Worm (Caenorhabditis elegans) whole organism, young adult: Measurements from ENCODE around the gene F15B9.6.
A peak's percentile ranks its signal among the peaks of the same experiment; 100 is the strongest.

Experiments used
- B0019.2 ChIP-seq: fragments of 200-800 bp; sonication (Bioruptor generic); conservative IDR thresholded peaks from 2 replicates; pipeline ENCODE4 v1.3.6; 2022; ENCODE audit warnings: missing genetic modification reagents, missing genetic modification characterization, missing compliant biosample characterization
- C17E4.6 ChIP-seq: fragments of 200-800 bp; sonication (Bioruptor generic); IDR thresholded peaks from 2 replicates; pipeline ENCODE4 v1.3.6; 2022; ENCODE audit warnings: missing genetic modification reagents, missing genetic modification characterization, missing compliant biosample characterization
- F22D6.2 ChIP-seq: sonication (generic microtip); optimal IDR thresholded peaks from 2 replicates; lab custom pipeline; 2016; ENCODE audit warnings: mild to moderate bottlenecking, missing genetic modification characterization, missing compliant biosample characterization
- F39B2.1 ChIP-seq: fragments of 200-800 bp; sonication (Bioruptor generic); IDR thresholded peaks from 2 replicates; pipeline ENCODE4 v1.3.6; 2022; ENCODE audit warnings: missing genetic modification reagents, missing genetic modification characterization, missing compliant biosample characterization
- F57A8.1 ChIP-seq: fragments of 200-800 bp; sonication (Bioruptor generic); optimal IDR thresholded peaks from 2 replicates; lab custom pipeline; 2018; ENCODE audit warnings: mild to moderate bottlenecking, missing genetic modification characterization, moderate library complexity, missing compliant biosample characterization
- K11D2.4 ChIP-seq: fragments of 200-800 bp; sonication (Bioruptor generic); IDR thresholded peaks from 2 replicates; pipeline ENCODE4 v1.3.6; 2022; ENCODE audit warnings: missing genetic modification reagents, missing genetic modification characterization, missing compliant biosample characterization
- K12H6.12 ChIP-seq: fragments of 200-800 bp; sonication (Bioruptor generic); optimal IDR thresholded peaks from 2 replicates; lab custom pipeline; 2018; ENCODE audit warnings: mild to moderate bottlenecking, missing genetic modification characterization, missing compliant biosample characterization
- T07F8.4 ChIP-seq: sonication (generic microtip); optimal IDR thresholded peaks from 2 replicates; lab custom pipeline; 2016; ENCODE audit warnings: mild to moderate bottlenecking, missing genetic modification characterization, moderate library complexity, missing compliant biosample characterization
- Y53G8AR.9 ChIP-seq: fragments of 200-800 bp; sonication (Bioruptor generic); conservative IDR thresholded peaks from 2 replicates; pipeline ENCODE4 v1.3.6; 2022; ENCODE audit warnings: missing genetic modification reagents, missing genetic modification characterization, missing compliant biosample characterization
- Y67H2A.10 ChIP-seq: fragments of 200-800 bp; sonication (Bioruptor generic); conservative IDR thresholded peaks from 2 replicates; pipeline ENCODE4 v1.3.6; 2022; ENCODE audit warnings: missing genetic modification reagents, missing genetic modification characterization, missing compliant biosample characterization
- Y95B8A.8 ChIP-seq: fragments of 200-800 bp; sonication (Bioruptor generic); IDR thresholded peaks from 2 replicates; pipeline ENCODE4 v1.3.6; 2022; ENCODE audit warnings: missing genetic modification reagents, missing genetic modification characterization, missing compliant biosample characterization
- ZK185.1 ChIP-seq: sonication (generic microtip); optimal IDR thresholded peaks from 2 replicates; lab custom pipeline; 2016; ENCODE audit warnings: mild to moderate bottlenecking, missing genetic modification characterization, missing compliant biosample characterization; ENCODE audit not compliant: poor library complexity, severe bottlenecking
- aptf-2 ChIP-seq: fragments of 200-800 bp; sonication (Bioruptor generic); conservative IDR thresholded peaks from 2 replicates; pipeline ENCODE4 v1.3.6; 2022; ENCODE audit warnings: missing genetic modification reagents, missing genetic modification characterization, missing compliant biosample characterization
- atf-7 ChIP-seq: sonication (generic microtip); optimal IDR thresholded peaks from 2 replicates; lab custom pipeline; 2017; ENCODE audit warnings: mild to moderate bottlenecking, missing genetic modification characterization, missing compliant biosample characterization
- cebp-1 ChIP-seq, 2 experiments: fragments of 200-800 bp in 1 of 2; sonication (Bioruptor generic) in 1 of 2; sonication (generic microtip) in 1 of 2; IDR thresholded peaks in 1 of 2; optimal IDR thresholded peaks in 1 of 2; 2 replicates each; pipeline versions ENCODE4 v1.3.6 to Lab custom; 2017 to 2022; ENCODE audit warnings: missing compliant biosample characterization in 2 of 2, missing genetic modification characterization in 2 of 2, mild to moderate bottlenecking in 1 of 2, missing genetic modification reagents in 1 of 2, moderate library complexity in 1 of 2
- ceh-100 ChIP-seq: fragments of 200-800 bp; sonication (Bioruptor generic); IDR thresholded peaks from 2 replicates; pipeline ENCODE4 v1.3.6; 2022; ENCODE audit warnings: missing genetic modification reagents, missing genetic modification characterization, missing compliant biosample characterization
- ceh-27 ChIP-seq: fragments of 200-800 bp; sonication (Bioruptor generic); optimal IDR thresholded peaks from 2 replicates; lab custom pipeline; 2018; ENCODE audit warnings: mild to moderate bottlenecking, missing genetic modification characterization, moderate library complexity, missing compliant biosample characterization
- dox-1 ChIP-seq: fragments of 200-800 bp; sonication (Bioruptor generic); IDR thresholded peaks from 2 replicates; pipeline ENCODE4 v1.3.6; 2022; ENCODE audit warnings: missing genetic modification reagents, missing genetic modification characterization, missing compliant biosample characterization
- egl-18 ChIP-seq: fragments of 200-800 bp; sonication (Bioruptor generic); IDR thresholded peaks from 2 replicates; pipeline ENCODE4 v1.3.6; 2022; ENCODE audit warnings: missing genetic modification reagents, missing genetic modification characterization, missing compliant biosample characterization
- ekl-4 ChIP-seq: fragments of 200-800 bp; sonication (Bioruptor generic); IDR thresholded peaks from 2 replicates; pipeline ENCODE4 v1.3.6; 2022; ENCODE audit warnings: missing genetic modification reagents, missing genetic modification characterization, missing compliant biosample characterization
- hmg-1.2 ChIP-seq: fragments of 200-800 bp; sonication (Bioruptor generic); IDR thresholded peaks from 2 replicates; pipeline ENCODE4 v1.3.6; 2022; ENCODE audit warnings: missing genetic modification reagents, missing genetic modification characterization, missing compliant biosample characterization
- hmg-20 ChIP-seq: fragments of 200-800 bp; sonication (Bioruptor generic); IDR thresholded peaks from 2 replicates; pipeline ENCODE4 v1.3.6; 2022; ENCODE audit warnings: missing genetic modification reagents, missing genetic modification characterization, missing compliant biosample characterization
- lag-1 ChIP-seq: fragments of 200-800 bp; sonication (Bioruptor generic); IDR thresholded peaks from 2 replicates; pipeline ENCODE4 v1.3.6; 2022; ENCODE audit warnings: missing genetic modification reagents, missing genetic modification characterization, missing compliant biosample characterization
- let-607 ChIP-seq, 2 experiments: fragments of 200-800 bp in 1 of 2; sonication (Bioruptor generic) in 1 of 2; sonication (generic microtip) in 1 of 2; optimal IDR thresholded peaks; 2 replicates each; lab custom pipeline; 2016 to 2018; ENCODE audit warnings: mild to moderate bottlenecking in 2 of 2, missing compliant biosample characterization in 2 of 2, missing genetic modification characterization in 2 of 2, moderate library complexity in 2 of 2, missing genotype in 1 of 2
- lsl-1 ChIP-seq: fragments of 200-800 bp; sonication (Bioruptor generic); optimal IDR thresholded peaks from 2 replicates; lab custom pipeline; 2018; ENCODE audit warnings: mild to moderate bottlenecking, missing genetic modification characterization, moderate library complexity, missing compliant biosample characterization
- madf-6 ChIP-seq: fragments of 200-800 bp; sonication (Bioruptor generic); IDR thresholded peaks from 2 replicates; pipeline ENCODE4 v1.3.6; 2022; ENCODE audit warnings: missing genetic modification reagents, missing genetic modification characterization, missing compliant biosample characterization
- mcd-1 ChIP-seq: fragments of 200-800 bp; sonication (Bioruptor generic); IDR thresholded peaks from 2 replicates; pipeline ENCODE4 v1.3.6; 2022; ENCODE audit warnings: missing genetic modification reagents, missing genetic modification characterization, missing compliant biosample characterization
- nhr-80 ChIP-seq: sonication (generic microtip); optimal IDR thresholded peaks from 2 replicates; lab custom pipeline; 2016; ENCODE audit warnings: missing genetic modification characterization, missing compliant biosample characterization
- rec-8 ChIP-seq, 2 experiments: sonication (generic microtip); optimal IDR thresholded peaks; 2 replicates each; lab custom pipeline; 2016; ENCODE audit warnings: mild to moderate bottlenecking in 2 of 2, missing genetic modification characterization in 2 of 2, missing genetic modification reagents in 2 of 2, missing genotype in 2 of 2, missing biosample characterization in 1 of 2, missing compliant biosample characterization in 1 of 2, moderate library complexity in 1 of 2
- sea-2 ChIP-seq: fragments of 200-800 bp; sonication (Bioruptor generic); IDR thresholded peaks from 2 replicates; pipeline ENCODE4 v1.3.6; 2022; ENCODE audit warnings: missing genetic modification characterization, missing compliant biosample characterization
- snpc-1.3 ChIP-seq: sonication (generic microtip); optimal IDR thresholded peaks from 2 replicates; lab custom pipeline; 2017; ENCODE audit warnings: missing genetic modification characterization, mild to moderate bottlenecking, missing compliant biosample characterization, antibody characterized with exemption, moderate library complexity, missing genotype, missing genetic modification reagents; ENCODE audit not compliant: insufficient read depth
- somi-1 ChIP-seq: fragments of 200-800 bp; sonication (Bioruptor generic); optimal IDR thresholded peaks from 2 replicates; lab custom pipeline; 2018; ENCODE audit warnings: mild to moderate bottlenecking, missing genetic modification characterization, missing compliant biosample characterization
- tbp1 ChIP-seq: fragments of 200-800 bp; sonication (Bioruptor generic); optimal IDR thresholded peaks from 2 replicates; lab custom pipeline; 2018; ENCODE audit warnings: mild to moderate bottlenecking, missing genetic modification characterization, missing compliant biosample characterization
- unc-62 ChIP-seq: fragments of 150-350 bp; optimal IDR thresholded peaks from 2 replicates; lab custom pipeline; 2014; ENCODE audit warnings: missing biosample characterization, missing genetic modification reagents, missing genetic modification characterization
- xnd-1 ChIP-seq: sonication (generic microtip); optimal IDR thresholded peaks from 2 replicates; lab custom pipeline; 2016; ENCODE audit warnings: missing genotype, missing genetic modification reagents, missing genetic modification characterization, missing compliant biosample characterization

F15B9.6 gene

ce11 chrV:13009843-13010242 is 4.1 kb upstream of the F15B9.6 start:
- peak; percentile 13 for TF ChIP-seq nhr-80 (tag; lab: Kevin White, UChicago)
- peak; percentile 54; the same call in 1 of the 2 replicates for TF ChIP-seq hmg-1.2
- TF ChIP-seq ceh-100 = no peak

ce11 chrV:13011904-13012303 is 2.0 kb upstream of the F15B9.6 start:
- no peak for TF ChIP-seq egl-18
- peak; percentile 22 for TF ChIP-seq unc-62
- TF ChIP-seq nhr-80 (tag; lab: Kevin White, UChicago) = peak; percentile 69
- TF ChIP-seq snpc-1.3 (tag; lab: Kevin White, UChicago) = no peak
- peak; percentile 1 for TF ChIP-seq tbp1
- TF ChIP-seq let-607 (tag; optimal IDR thresholded peaks at IDR 0.05; lab: Kevin White, UChicago) = peak; percentile 58 to 92
- no peak for TF ChIP-seq cebp-1 (GFP tag; IDR thresholded peaks at IDR 0.05; lab: Robert Waterston, UW)
- peak; percentile 23 for TF ChIP-seq cebp-1 (tag; optimal IDR thresholded peaks at IDR 0.05; lab: Kevin White, UChicago)
- peak; percentile 87 for TF ChIP-seq atf-7 (tag; lab: Kevin White, UChicago)

ce11 chrV:13013158-13013557 is 786 bp upstream of the F15B9.6 start, which contains the start of gene try-10:
TSS of gene try-10 (minus strand) at chrV:13013258.
- TF ChIP-seq hmg-20 (GFP tag; lab: Robert Waterston, UW) (no peak), F22D6.2 (no peak), Y67H2A.10 (no peak), sea-2 (GFP tag; lab: Robert Waterston, UW) (no peak), F57A8.1 (no peak), ZK185.1 (no peak), xnd-1 (no peak), ekl-4 (GFP tag; lab: Robert Waterston, UW) (no peak), let-607 (tag; optimal IDR thresholded peaks at IDR 0.05; lab: Kevin White, UChicago) (no peak), rec-8 (tag; optimal IDR thresholded peaks at IDR 0.05; lab: Kevin White, UChicago) (no peak), K11D2.4 (GFP tag; lab: Robert Waterston, UW) (no peak), madf-6 (GFP tag; lab: Robert Waterston, UW) (no peak), lag-1 (GFP tag; lab: Robert Waterston, UW) (no peak), B0019.2 (GFP tag; lab: Robert Waterston, UW) (no peak)

- TF ChIP-seq Y53G8AR.9 (GFP tag; lab: Robert Waterston, UW) (no peak), T07F8.4 (tag; lab: Kevin White, UChicago) (no peak), lsl-1 (GFP tag; lab: Kevin White, UChicago) (no peak), mcd-1 (no peak), dox-1 (GFP tag; lab: Robert Waterston, UW) (no peak), K12H6.12 (tag; lab: Kevin White, UChicago) (no peak), snpc-1.3 (tag; lab: Kevin White, UChicago) (no peak), somi-1 (no peak), ceh-27 (GFP tag; lab: Kevin White, UChicago) (no peak), Y95B8A.8 (GFP tag; lab: Robert Waterston, UW) (no peak), aptf-2 (GFP tag; lab: Robert Waterston, UW) (no peak), C17E4.6 (GFP tag; lab: Robert Waterston, UW) (no peak), F39B2.1 (GFP tag; lab: Robert Waterston, UW) (no peak)
Measured at ce11 chrV:13018233-13018632, 4.3 kb downstream of the F15B9.6 start.
